Fruit fly (Drosophila melanogaster) whole organism, embryonic: Measurements from ENCODE around the gene HDAC3.

Source experiments
- Atf3 ChIP-seq: fragments of 200-800 bp; sonication (Bioruptor generic); optimal IDR thresholded peaks from 3 replicates; lab custom pipeline; 2016; ENCODE audit warnings: missing biosample characterization, missing genetic modification characterization
- Atf6 ChIP-seq: fragments of 200-800 bp; sonication (Bioruptor generic); IDR thresholded peaks from 2 replicates; pipeline ENCODE4 v1.3.6; 2022; ENCODE audit warnings: missing biosample characterization, missing genetic modification characterization
- CG10654 ChIP-seq: fragments of 200-800 bp; sonication (Bioruptor generic); optimal IDR thresholded peaks from 2 replicates; lab custom pipeline; 2016; ENCODE audit warnings: missing biosample characterization, missing genetic modification characterization
- CG11456 ChIP-seq: fragments of 200-800 bp; sonication (Bioruptor generic); IDR thresholded peaks from 3 replicates; pipeline ENCODE4 v1.3.6; 2022; ENCODE audit warnings: missing biosample characterization, missing genetic modification characterization
- CG14014 ChIP-seq: fragments of 200-800 bp; sonication (Bioruptor generic); IDR thresholded peaks from 2 replicates; pipeline ENCODE4 v1.3.6; 2022; ENCODE audit warnings: missing biosample characterization, missing genetic modification characterization
- CG15479 ChIP-seq: fragments of 200-800 bp; sonication (Bioruptor generic); optimal IDR thresholded peaks from 3 replicates; lab custom pipeline; 2019; ENCODE audit warnings: missing biosample characterization, mild to moderate bottlenecking, missing genetic modification characterization, moderate library complexity
- CG15696 ChIP-seq: fragments of 200-800 bp; sonication (Bioruptor generic); optimal IDR thresholded peaks from 2 replicates; lab custom pipeline; 2019; ENCODE audit warnings: missing biosample characterization, mild to moderate bottlenecking, missing genetic modification characterization, moderate library complexity
- CG16815 ChIP-seq: fragments of 200-800 bp; sonication (Bioruptor generic); optimal IDR thresholded peaks from 3 replicates; lab custom pipeline; 2017; ENCODE audit warnings: missing biosample characterization, mild to moderate bottlenecking, missing genetic modification characterization
- CG16863 ChIP-seq: fragments of 200-800 bp; sonication (Bioruptor generic); optimal IDR thresholded peaks from 3 replicates; lab custom pipeline; 2016; ENCODE audit warnings: missing biosample characterization, missing genetic modification characterization
- CG17361 ChIP-seq: fragments of 200-800 bp; sonication (Bioruptor generic); IDR thresholded peaks from 3 replicates; pipeline ENCODE4 v1.3.6; 2022; ENCODE audit warnings: missing biosample characterization, missing genetic modification characterization
- CG1792 ChIP-seq: fragments of 200-800 bp; sonication (Bioruptor generic); optimal IDR thresholded peaks from 2 replicates; lab custom pipeline; 2016; ENCODE audit warnings: missing biosample characterization, missing genetic modification characterization
- CG2129 ChIP-seq: fragments of 200-800 bp; sonication (Bioruptor generic); IDR thresholded peaks from 2 replicates; pipeline ENCODE4 v1.3.6; 2022; ENCODE audit warnings: missing biosample characterization, missing genetic modification characterization; ENCODE audit not compliant: partially characterized antibody
- CG32772 ChIP-seq: fragments of 200-800 bp; sonication (Bioruptor generic); IDR thresholded peaks from 2 replicates; pipeline ENCODE4 v1.3.6; 2022; ENCODE audit warnings: missing biosample characterization, missing genetic modification characterization
- CG43689 ChIP-seq: fragments of 200-800 bp; sonication (Bioruptor generic); IDR thresholded peaks from 2 replicates; pipeline ENCODE4 v1.3.6; 2022; ENCODE audit warnings: missing biosample characterization, missing genetic modification characterization
- CG4424 ChIP-seq: fragments of 200-800 bp; sonication (Bioruptor generic); optimal IDR thresholded peaks from 3 replicates; lab custom pipeline; 2016; ENCODE audit warnings: missing biosample characterization, missing genetic modification characterization
- CG4820 ChIP-seq: fragments of 200-800 bp; sonication (Bioruptor generic); optimal IDR thresholded peaks from 3 replicates; lab custom pipeline; 2016; ENCODE audit warnings: missing biosample characterization, missing genetic modification characterization
- CG6654 ChIP-seq: fragments of 200-800 bp; sonication (Bioruptor generic); optimal IDR thresholded peaks from 2 replicates; lab custom pipeline; 2017; ENCODE audit warnings: missing biosample characterization, mild to moderate bottlenecking, missing genetic modification characterization
- CG7357 ChIP-seq: fragments of 200-800 bp; sonication (Bioruptor generic); IDR thresholded peaks from 3 replicates; pipeline ENCODE4 v1.3.6; 2022; ENCODE audit warnings: missing biosample characterization, missing genetic modification characterization
- CG7745 ChIP-seq: fragments of 200-800 bp; sonication (Bioruptor generic); optimal IDR thresholded peaks from 2 replicates; lab custom pipeline; 2018; ENCODE audit warnings: missing biosample characterization, mild to moderate bottlenecking, missing genetic modification characterization, moderate library complexity
- CG8290 ChIP-seq, 3 experiments: fragments of 200-800 bp; sonication (Bioruptor generic); optimal IDR thresholded peaks; 2 replicates each; lab custom pipeline; 2016 to 2019; ENCODE audit warnings: missing biosample characterization in 3 of 3, missing genetic modification characterization in 3 of 3, mild to moderate bottlenecking in 2 of 3, moderate library complexity in 1 of 3
- CG8359 ChIP-seq: fragments of 200-800 bp; sonication (Bioruptor generic); optimal IDR thresholded peaks from 2 replicates; lab custom pipeline; 2017; ENCODE audit warnings: missing biosample characterization, mild to moderate bottlenecking, missing genetic modification characterization, borderline replicate concordance
- Camta ChIP-seq: fragments of 200-800 bp; sonication (Bioruptor generic); optimal IDR thresholded peaks from 2 replicates; lab custom pipeline; 2016; ENCODE audit warnings: missing biosample characterization, missing genetic modification characterization
- CoRest ChIP-seq: fragments of 200-800 bp; sonication (Bioruptor generic); optimal IDR thresholded peaks from 3 replicates; lab custom pipeline; 2018; ENCODE audit warnings: missing biosample characterization, mild to moderate bottlenecking, missing genetic modification characterization, moderate library complexity
- Dad ChIP-seq: fragments of 200-800 bp; sonication (Bioruptor generic); optimal IDR thresholded peaks from 3 replicates; lab custom pipeline; 2016; ENCODE audit warnings: missing biosample characterization, missing genetic modification characterization
- Dip3 ChIP-seq: fragments of 200-800 bp; sonication (Bioruptor generic); optimal IDR thresholded peaks from 3 replicates; lab custom pipeline; 2016; ENCODE audit warnings: missing biosample characterization, missing genetic modification characterization
- Drgx ChIP-seq: fragments of 200-800 bp; sonication (Bioruptor generic); IDR thresholded peaks from 2 replicates; pipeline ENCODE4 v1.3.6; 2022; ENCODE audit warnings: missing biosample characterization, missing genetic modification characterization
- Fer1 ChIP-seq: fragments of 200-800 bp; sonication (Bioruptor generic); optimal IDR thresholded peaks from 2 replicates; lab custom pipeline; 2017; ENCODE audit warnings: missing biosample characterization, mild to moderate bottlenecking, missing genetic modification characterization
- Gsc ChIP-seq: fragments of 200-800 bp; sonication (Bioruptor generic); IDR thresholded peaks from 2 replicates; pipeline ENCODE4 v1.3.6; 2022; ENCODE audit warnings: missing biosample characterization, missing genetic modification characterization
- HLH54F ChIP-seq: fragments of 200-800 bp; sonication (Bioruptor generic); optimal IDR thresholded peaks from 3 replicates; lab custom pipeline; 2016; ENCODE audit warnings: missing biosample characterization, missing genetic modification characterization
- Hmr ChIP-seq: fragments of 200-800 bp; sonication (Bioruptor generic); optimal IDR thresholded peaks from 3 replicates; lab custom pipeline; 2017; ENCODE audit warnings: mild to moderate bottlenecking, missing biosample characterization, missing genetic modification reagents, missing genetic modification characterization
- Hsf ChIP-seq: fragments of 200-800 bp; sonication (Bioruptor generic); optimal IDR thresholded peaks from 3 replicates; lab custom pipeline; 2016; ENCODE audit warnings: missing biosample characterization, missing genetic modification characterization
- Jarid2 ChIP-seq: fragments of 200-800 bp; sonication (Bioruptor generic); optimal IDR thresholded peaks from 3 replicates; lab custom pipeline; 2017; ENCODE audit warnings: mild to moderate bottlenecking, missing biosample characterization, missing genetic modification reagents, missing genetic modification characterization
- Nf-YC ChIP-seq: fragments of 200-800 bp; optimal IDR thresholded peaks from 3 replicates; lab custom pipeline; 2019; ENCODE audit warnings: missing biosample characterization, mild to moderate bottlenecking, missing genetic modification characterization, moderate library complexity
- NfI ChIP-seq: fragments of 200-800 bp; sonication (Bioruptor generic); optimal IDR thresholded peaks from 3 replicates; lab custom pipeline; 2018; ENCODE audit warnings: missing biosample characterization, mild to moderate bottlenecking, missing genetic modification characterization, moderate library complexity
- Pdp1 ChIP-seq, 2 experiments: fragments of 200-800 bp; sonication (Bioruptor generic); optimal IDR thresholded peaks; 3 replicates each; lab custom pipeline; 2016; ENCODE audit warnings: missing biosample characterization in 2 of 2, missing genetic modification characterization in 2 of 2, mild to moderate bottlenecking in 1 of 2, moderate library complexity in 1 of 2
- Rx ChIP-seq: fragments of 200-800 bp; sonication (Bioruptor generic); IDR thresholded peaks from 2 replicates; pipeline ENCODE4 v1.3.6; 2022; ENCODE audit warnings: missing biosample characterization, missing genetic modification characterization
- dpn ChIP-seq, 2 experiments: fragments of 200-800 bp; sonication (Bioruptor generic); optimal IDR thresholded peaks; 3 replicates each; lab custom pipeline; 2016; ENCODE audit warnings: missing biosample characterization in 2 of 2, missing genetic modification characterization in 2 of 2
- esg ChIP-seq: fragments of 200-800 bp; sonication (Bioruptor generic); conservative IDR thresholded peaks from 2 replicates; pipeline ENCODE4 v1.3.6; 2022; ENCODE audit warnings: missing biosample characterization, missing genetic modification characterization
- fu2 ChIP-seq: fragments of 200-800 bp; sonication (Bioruptor generic); optimal IDR thresholded peaks from 2 replicates; lab custom pipeline; 2016; ENCODE audit warnings: missing biosample characterization, missing genetic modification characterization
- gcm ChIP-seq: fragments of 200-800 bp; sonication (Bioruptor generic); optimal IDR thresholded peaks from 2 replicates; lab custom pipeline; 2019; ENCODE audit warnings: missing biosample characterization, mild to moderate bottlenecking, missing genetic modification characterization, moderate library complexity
- h ChIP-seq: fragments of >200 bp; optimal IDR thresholded peaks from 2 replicates; lab custom pipeline; 2017
- lmd ChIP-seq: fragments of 200-800 bp; sonication (Bioruptor generic); IDR thresholded peaks from 2 replicates; pipeline ENCODE4 v1.3.6; 2022; ENCODE audit warnings: missing biosample characterization, missing genetic modification characterization
- nom ChIP-seq: fragments of 200-800 bp; sonication (Bioruptor generic); optimal IDR thresholded peaks from 2 replicates; lab custom pipeline; 2017; ENCODE audit warnings: missing biosample characterization, missing genetic modification characterization, mild to moderate bottlenecking, moderate library complexity, missing genetic modification reagents
- sima ChIP-seq: fragments of 200-800 bp; sonication (Bioruptor generic); optimal IDR thresholded peaks from 2 replicates; lab custom pipeline; 2016; ENCODE audit warnings: missing biosample characterization, missing genetic modification characterization
- so ChIP-seq: fragments of 200-800 bp; sonication (Bioruptor generic); IDR thresholded peaks from 3 replicates; pipeline ENCODE4 v1.3.6; 2022; ENCODE audit warnings: missing biosample characterization, missing genetic modification characterization
- sqz ChIP-seq: fragments of 200-800 bp; sonication (Bioruptor generic); optimal IDR thresholded peaks from 3 replicates; lab custom pipeline; 2018; ENCODE audit warnings: missing biosample characterization, mild to moderate bottlenecking, missing genetic modification characterization
- ttk ChIP-seq: fragments of 200-800 bp; sonication (Bioruptor generic); IDR thresholded peaks from 2 replicates; pipeline ENCODE4 v2.1.2; 2022; ENCODE audit warnings: missing biosample characterization, missing genetic modification characterization
- unc-4 ChIP-seq: fragments of 200-800 bp; sonication (Bioruptor generic); IDR thresholded peaks from 2 replicates; pipeline ENCODE4 v1.3.6; 2022; ENCODE audit warnings: missing biosample characterization, missing genetic modification characterization; ENCODE audit not compliant: partially characterized antibody
- unpg ChIP-seq: fragments of 200-800 bp; sonication (Bioruptor generic); optimal IDR thresholded peaks from 3 replicates; lab custom pipeline; 2018; ENCODE audit warnings: missing biosample characterization, mild to moderate bottlenecking, missing genetic modification characterization, moderate library complexity
- wdn ChIP-seq: fragments of 200-800 bp; sonication (Bioruptor generic); IDR thresholded peaks from 2 replicates; pipeline ENCODE4 v1.3.6; 2022; ENCODE audit warnings: missing biosample characterization, missing genetic modification characterization

Gene HDAC3

DNA sequence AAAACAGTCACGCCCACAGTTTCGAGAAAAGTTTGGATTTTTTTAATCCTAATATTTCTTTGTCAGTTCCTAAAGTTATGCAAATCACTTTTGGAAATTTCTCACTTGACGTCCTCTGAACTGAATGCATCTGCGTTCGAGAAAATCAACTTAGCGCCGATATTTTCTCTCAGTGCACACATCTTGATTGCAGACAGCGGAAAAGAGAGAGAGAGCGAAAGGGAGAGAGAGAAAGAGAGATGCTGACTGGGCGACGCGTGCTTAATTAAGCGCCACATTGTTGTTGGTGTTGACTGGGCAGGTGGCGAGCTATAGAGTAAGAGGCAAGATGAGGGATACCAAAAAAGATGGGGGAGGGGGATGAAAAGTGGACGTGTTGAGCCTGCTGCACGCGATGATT lies 44.2 kb upstream of the HDAC3 start (continued):
- TF ChIP-seq Hmr (GFP tag; lab: Kevin White, UChicago) (peak; percentile 2), CG4820 (peak; percentile 20), CG7357 (0 out of 3 replicates have a peak, but pooled peaks have one; percentile 28), unc-4 (GFP tag; lab: Robert Waterston, UW) (no peak), sima (GFP tag; lab: Kevin White, UChicago) (no peak), ttk (GFP tag; lab: Robert Waterston, UW) (peak; percentile 68), CG11456 (peak; percentile 68; the same call in 1 of the 3 replicates), lmd (GFP tag; lab: Robert Waterston, UW) (peak; percentile 52), Atf3 (GFP tag; lab: Kevin White, UChicago) (peak; percentile 15), Rx (no peak; the same call in 1 of the 2 replicates), HLH54F (GFP tag; lab: Kevin White, UChicago) (no peak), CG43689 (no peak), Camta (peak; percentile 1), fu2 (no peak), so (GFP tag; lab: Robert Waterston, UW) (peak; percentile 50; the same call in 1 of the 3 replicates), Dad (GFP tag; lab: Kevin White, UChicago) (peak; percentile 49), gcm (peak; percentile 14), Jarid2 (peak; percentile 19), CG8359 (GFP tag; lab: Kevin White, UChicago) (peak; percentile 15), unpg (GFP tag; lab: Kevin White, UChicago) (peak; percentile 66), CG10654 (GFP tag; lab: Kevin White, UChicago) (peak; percentile 4), CG6654 (GFP tag; lab: Kevin White, UChicago) (peak; percentile 11), Pdp1 (GFP tag; optimal IDR thresholded peaks at IDR 0.05; lab: Kevin White, UChicago) (peak; percentile 37 to 48), CG17361 (GFP tag; lab: Robert Waterston, UW) (peak; percentile 71; the same call in 2 of the 3 replicates), nom (GFP tag; lab: Kevin White, UChicago) (peak; percentile 26), Hsf (peak; percentile 50), Drgx (GFP tag; lab: Robert Waterston, UW) (peak; percentile 51), h (lab: Kevin White, UChicago) (no peak), CG7745 (tag; lab: Kevin White, UChicago) (peak; percentile 85), NfI (GFP tag; lab: Kevin White, UChicago) (peak; percentile 53), CG4424 (peak; percentile 61), dpn (GFP tag; optimal IDR thresholded peaks at IDR 0.05; lab: Kevin White, UChicago) (peak; percentile 45 to 47), Gsc (GFP tag; lab: Robert Waterston, UW) (no peak), CG8290 (GFP tag; optimal IDR thresholded peaks at IDR 0.05; lab: Kevin White, UChicago) (peak; percentile 23), CG8290 (tag; optimal IDR thresholded peaks at IDR 0.05; lab: Kevin White, UChicago) (peak in 1 of 2 experiments; percentile 55), Atf6 (0 out of 2 replicates have a peak, but pooled peaks have one; percentile 18), esg (GFP tag; lab: Robert Waterston, UW) (peak; percentile 34; the same call in 1 of the 2 replicates), CG1792 (GFP tag; lab: Kevin White, UChicago) (peak; percentile 9), Nf-YC (tag; lab: Kevin White, UChicago) (no peak), CG15479 (GFP tag; lab: Kevin White, UChicago) (no peak), CG16863 (peak; percentile 65), CG14014 (GFP tag; lab: Robert Waterston, UW) (0 out of 2 replicates have a peak, but pooled peaks have one; percentile 37), CG32772 (GFP tag; lab: Robert Waterston, UW) (0 out of 2 replicates have a peak, but pooled peaks have one; percentile 46), CG15696 (no peak), wdn (GFP tag; lab: Robert Waterston, UW) (no peak), CG16815 (GFP tag; lab: Kevin White, UChicago) (peak; percentile 21), Fer1 (GFP tag; lab: Kevin White, UChicago) (no peak), Dip3 (GFP tag; lab: Kevin White, UChicago) (no peak), CoRest (peak; percentile 57), sqz (GFP tag; lab: Kevin White, UChicago) (no peak), CG2129 (GFP tag; lab: Robert Waterston, UW) (no peak)
